Fruit fly (Drosophila melanogaster) whole organism, wandering third instar larva: ENCODE data around the gene CG4313.

Experiments used
- Abd-B ChIP-seq: fragments of >200 bp; optimal IDR thresholded peaks from 2 replicates; lab custom pipeline; 2017; ENCODE audit warnings: missing biosample characterization, missing genetic modification characterization
- Dfd ChIP-seq: fragments of >200 bp; optimal IDR thresholded peaks from 2 replicates; lab custom pipeline; 2017; ENCODE audit warnings: missing biosample characterization, missing genetic modification characterization
- Dif ChIP-seq: fragments of 200-275, 200-300 bp; sonication (Bioruptor generic); optimal IDR thresholded peaks from 2 replicates; lab custom pipeline; 2018; ENCODE audit warnings: missing biosample characterization, missing genetic modification characterization; ENCODE audit not compliant: partially characterized antibody
- HLH106 ChIP-seq: fragments of 200-800 bp; optimal IDR thresholded peaks from 3 replicates; lab custom pipeline; 2019; ENCODE audit warnings: missing biosample characterization, mild to moderate bottlenecking, missing genetic modification characterization, moderate library complexity
- Hr78 ChIP-seq: fragments of >200 bp; optimal IDR thresholded peaks from 2 replicates; lab custom pipeline; 2017; ENCODE audit warnings: missing biosample characterization, missing genetic modification characterization
- Hr83 ChIP-seq: fragments of 200-300 bp; sonication (Bioruptor generic); optimal IDR thresholded peaks from 2 replicates; lab custom pipeline; 2016; ENCODE audit warnings: missing biosample characterization, mild to moderate bottlenecking, missing genetic modification characterization, moderate library complexity; ENCODE audit not compliant: poor library complexity, severe bottlenecking
- Myc ChIP-seq: fragments of >200 bp; optimal IDR thresholded peaks from 2 replicates; lab custom pipeline; 2017
- N ChIP-seq: fragments of >200 bp; optimal IDR thresholded peaks from 2 replicates; lab custom pipeline; 2018; ENCODE audit warnings: missing biosample characterization, missing external identifiers, missing genetic modification characterization
- OdsH ChIP-seq: fragments of 200-800 bp; sonication (Bioruptor generic); optimal IDR thresholded peaks from 2 replicates; lab custom pipeline; 2016; ENCODE audit warnings: missing biosample characterization, mild to moderate bottlenecking, missing genetic modification characterization
- Rel ChIP-seq, 2 experiments: fragments of 200-800 bp; sonication (Bioruptor generic) in 1 of 2; optimal IDR thresholded peaks; 2 replicates in 1 of 2; 3 replicates in 1 of 2; lab custom pipeline; 2016 to 2019; ENCODE audit warnings: mild to moderate bottlenecking in 2 of 2, missing biosample characterization in 2 of 2, missing genetic modification characterization in 2 of 2, moderate library complexity in 1 of 2
- Sp1 ChIP-seq: fragments of 200-800 bp; sonication (Bioruptor generic); optimal IDR thresholded peaks from 3 replicates; lab custom pipeline; 2019; ENCODE audit warnings: missing biosample characterization, mild to moderate bottlenecking, missing genetic modification characterization, moderate library complexity
- brk ChIP-seq: fragments of 200-800 bp; sonication (Bioruptor generic); optimal IDR thresholded peaks from 2 replicates; lab custom pipeline; 2016; ENCODE audit warnings: missing biosample characterization, mild to moderate bottlenecking, missing genetic modification characterization
- dl ChIP-seq, 2 experiments: fragments of 175-275, 200-275 bp in 1 of 2; fragments of 200-275 bp in 1 of 2; sonication (Bioruptor generic); optimal IDR thresholded peaks; lab custom pipeline; 2018; ENCODE audit warnings: mild to moderate bottlenecking in 2 of 2, missing biosample characterization in 2 of 2, missing genetic modification characterization in 2 of 2, moderate library complexity in 2 of 2; ENCODE audit not compliant: partially characterized antibody in 2 of 2, insufficient read depth in 1 of 2
- dmrt93B ChIP-seq: fragments of 200-800 bp; sonication (Bioruptor generic); optimal IDR thresholded peaks from 2 replicates; lab custom pipeline; 2018; ENCODE audit warnings: missing biosample characterization, mild to moderate bottlenecking, missing genetic modification characterization
- dsf ChIP-seq: sonication (Bioruptor generic); optimal IDR thresholded peaks from 2 replicates; lab custom pipeline; 2016; ENCODE audit warnings: missing biosample characterization, missing genetic modification characterization, borderline replicate concordance
- foxo ChIP-seq, 2 experiments: fragments of 200-800 bp; sonication (Bioruptor generic); optimal IDR thresholded peaks; 2 replicates in 1 of 2; 3 replicates in 1 of 2; lab custom pipeline; 2016 to 2017; ENCODE audit warnings: missing biosample characterization in 2 of 2, missing genetic modification characterization in 2 of 2
- fru ChIP-seq: fragments of 200-800 bp; sonication (Bioruptor generic); optimal IDR thresholded peaks from 3 replicates; lab custom pipeline; 2016; ENCODE audit warnings: missing biosample characterization, mild to moderate bottlenecking, missing genetic modification characterization
- h ChIP-seq: fragments of 200-800 bp; sonication (Bioruptor generic); optimal IDR thresholded peaks from 3 replicates; lab custom pipeline; 2016; ENCODE audit warnings: missing biosample characterization, mild to moderate bottlenecking, missing genetic modification characterization
- jim ChIP-seq: fragments of 175-275, 200-325 bp; sonication (Bioruptor generic); optimal IDR thresholded peaks from 2 replicates; lab custom pipeline; 2016; ENCODE audit warnings: missing biosample characterization, mild to moderate bottlenecking, missing genetic modification characterization
- lola ChIP-seq: fragments of >200 bp; optimal IDR thresholded peaks from 2 replicates; lab custom pipeline; 2017; ENCODE audit warnings: missing biosample characterization, missing genetic modification characterization
- pan ChIP-seq: fragments of >200 bp; optimal IDR thresholded peaks from 2 replicates; lab custom pipeline; 2017
- psq ChIP-seq: fragments of 200-800 bp; sonication (Bioruptor generic); optimal IDR thresholded peaks from 3 replicates; lab custom pipeline; 2017; ENCODE audit warnings: missing biosample characterization, mild to moderate bottlenecking, missing genetic modification characterization, moderate library complexity
- usp ChIP-seq: fragments of >200 bp; optimal IDR thresholded peaks from 2 replicates; lab custom pipeline; 2017; ENCODE audit warnings: missing biosample characterization, missing genetic modification characterization

The CG4313 gene

DNA sequence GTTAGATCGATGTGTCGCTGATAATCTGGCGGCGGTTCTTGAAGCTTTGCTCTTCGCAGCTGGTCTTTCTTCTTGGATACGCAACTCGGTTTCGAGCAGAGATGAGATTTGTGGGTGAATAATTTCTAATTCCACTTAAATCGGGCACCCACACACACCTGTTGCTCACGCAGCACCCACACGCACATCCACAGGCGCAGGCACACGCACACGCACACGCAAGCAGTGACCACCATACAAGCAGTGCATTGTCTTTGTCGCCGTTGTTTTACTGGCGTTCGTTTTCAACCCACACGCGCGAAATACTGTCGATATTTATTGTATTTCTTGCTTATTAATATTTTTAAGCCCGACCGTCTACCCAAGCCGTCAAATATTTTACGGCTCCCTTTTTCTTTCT, 54.7 kb downstream of the CG4313 start:
- no peak for TF ChIP-seq Dfd
- no peak for TF ChIP-seq Hr78 (GFP tag; lab: Kevin White, UChicago)
- TF ChIP-seq Myc (lab: Kevin White, UChicago), result no peak
- TF ChIP-seq Dif (GFP tag; lab: Kevin White, UChicago), result no peak
- no peak for TF ChIP-seq foxo (GFP tag; optimal IDR thresholded peaks at IDR 0.05; lab: Kevin White, UChicago)
- TF ChIP-seq Sp1 (GFP tag; lab: Kevin White, UChicago), result no peak
- TF ChIP-seq dl (GFP tag; optimal IDR thresholded peaks at IDR 0.05; lab: Kevin White, UChicago; ENCODE audit: insufficient read depth in 1 of 2, partially characterized antibody in 2 of 2), result no peak
- no peak for TF ChIP-seq jim

DNA sequence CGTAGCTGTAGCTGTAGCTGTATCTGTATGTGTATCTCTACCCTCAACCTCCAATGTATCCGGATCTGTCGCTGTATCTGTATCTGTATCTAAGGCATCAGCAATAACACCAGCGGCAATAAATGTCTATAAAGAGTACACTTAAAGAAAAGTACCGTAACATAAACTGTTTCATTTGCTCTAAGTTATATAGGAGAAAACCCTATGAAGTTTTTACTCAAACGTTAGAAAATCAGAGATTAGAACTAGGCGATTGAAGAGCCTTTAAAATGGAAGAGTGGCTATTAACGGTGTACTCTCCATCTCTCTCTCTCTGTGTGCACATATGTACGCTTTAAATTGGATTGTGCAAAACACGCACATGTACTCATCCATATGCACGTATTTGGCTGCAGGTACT, 56.6 kb downstream of the CG4313 start:
- TF ChIP-seq dsf (GFP tag; lab: Kevin White, UChicago), result no peak
- TF ChIP-seq Myc (lab: Kevin White, UChicago), result no peak
- TF ChIP-seq brk (GFP tag; lab: Kevin White, UChicago), result no peak
- no peak for TF ChIP-seq lola
- no peak for TF ChIP-seq Sp1 (GFP tag; lab: Kevin White, UChicago)

- TF ChIP-seq HLH106 (tag; lab: Kevin White, UChicago) (no peak), pan (lab: Kevin White, UChicago) (no peak), h (no peak)
- TF ChIP-seq, all 38 proteins: peak for 0
These were observed 62.2 kb downstream of the CG4313 start for dm6 chrX:2103859-2104258.

dm6 chrX:2104365-2104764, 62.7 kb downstream of the CG4313 start:
- TF ChIP-seq OdsH (GFP tag; lab: Kevin White, UChicago), result no peak
- no peak for TF ChIP-seq h
- no peak for TF ChIP-seq dmrt93B (GFP tag; lab: Kevin White, UChicago)
- no peak for TF ChIP-seq psq (GFP tag; lab: Kevin White, UChicago)
- TF ChIP-seq usp (GFP tag; lab: Kevin White, UChicago), result no peak
- no peak for TF ChIP-seq HLH106 (tag; lab: Kevin White, UChicago)
- TF ChIP-seq Myc (lab: Kevin White, UChicago), result no peak
- no peak for TF ChIP-seq Hr83 (GFP tag; lab: Kevin White, UChicago)
- TF ChIP-seq Rel (GFP tag; optimal IDR thresholded peaks at IDR 0.05; lab: Kevin White, UChicago), result no peak
- TF ChIP-seq Rel (tag; optimal IDR thresholded peaks at IDR 0.05; lab: Kevin White, UChicago), result no peak
- no peak for TF ChIP-seq Abd-B
- no peak for TF ChIP-seq N (GFP tag; lab: Kevin White, UChicago)
- no peak for TF ChIP-seq fru
- no peak for TF ChIP-seq dsf (GFP tag; lab: Kevin White, UChicago)
- TF ChIP-seq pan (lab: Kevin White, UChicago), result no peak
